Worm (Caenorhabditis elegans): ENCODE measurements around the gene C44C1.6.
A peak's percentile ranks its signal among the peaks of the same experiment; 100 is the strongest.

C44C1.6 gene

ce11 chrX:986463-986862 lies 16.4 kb upstream of the C44C1.6 start:
- TF ChIP-seq zfh-2 (GFP tag; conservative IDR thresholded peaks at IDR 0.05) = peak; percentile 90
- no peak for TF ChIP-seq madf-8 (GFP tag; conservative IDR thresholded peaks at IDR 0.05)
- 0 out of 2 replicates have a peak, but pooled peaks have one; percentile 43 for TF ChIP-seq nfya-2 (GFP tag; IDR thresholded peaks at IDR 0.05)
- TF ChIP-seq pha-4 (tag; optimal IDR thresholded peaks at IDR 0.05) = no peak
- 0 out of 2 replicates have a peak, but pooled peaks have one; percentile 16 for TF ChIP-seq mcd-1 (GFP tag; IDR thresholded peaks at IDR 0.05)
- TF ChIP-seq nhr-27 (tag; optimal IDR thresholded peaks at IDR 0.05) = no peak
- TF ChIP-seq zim-3 (tag; optimal IDR thresholded peaks at IDR 0.05) = peak; percentile 37
- TF ChIP-seq dox-1 (GFP tag; IDR thresholded peaks at IDR 0.05) = 0 out of 2 replicates have a peak, but pooled peaks have one; percentile 20
- TF ChIP-seq snpc-4 (GFP tag; optimal IDR thresholded peaks at IDR 0.05) = peak; percentile 61
- peak; percentile 37 to 87 (median 72) for TF ChIP-seq snpc-4 (tag; optimal IDR thresholded peaks at IDR 0.05)
- no peak for TF ChIP-seq hlh-12 (tag; optimal IDR thresholded peaks at IDR 0.05)
- no peak for TF ChIP-seq B0035.1 (tag; optimal IDR thresholded peaks at IDR 0.05)
- no peak for TF ChIP-seq nhr-80 (tag; optimal IDR thresholded peaks at IDR 0.05)
- no peak for TF ChIP-seq Y95B8A.8 (GFP tag; IDR thresholded peaks at IDR 0.05)
- TF ChIP-seq egl-18 (GFP tag; IDR thresholded peaks at IDR 0.05) = 0 out of 2 replicates have a peak, but pooled peaks have one; percentile 11
- TF ChIP-seq ama-1 (optimal IDR thresholded peaks at IDR 0.05) = no peak
- no peak for TF ChIP-seq ama-1 (GFP tag; optimal IDR thresholded peaks at IDR 0.05)

ce11 chrX:982598-982997 lies 12.5 kb upstream of the C44C1.6 start:
- TF ChIP-seq nhr-120 (GFP tag; IDR thresholded peaks at IDR 0.05) (0 out of 2 replicates have a peak, but pooled peaks have one; percentile 56), mxl-1 (tag; optimal IDR thresholded peaks at IDR 0.05) (no peak)

- no peak for TF ChIP-seq lsl-1 (GFP tag; optimal IDR thresholded peaks at IDR 0.05)
- no peak for TF ChIP-seq snpc-1.3 (tag; optimal IDR thresholded peaks at IDR 0.05; ENCODE audit: insufficient read depth)
- no peak for TF ChIP-seq snpc-4 (GFP tag; optimal IDR thresholded peaks at IDR 0.05)
- no peak for TF ChIP-seq snpc-4 (tag; optimal IDR thresholded peaks at IDR 0.05)
- TF ChIP-seq madf-3 (GFP tag; IDR thresholded peaks at IDR 0.05) = no peak
- TF ChIP-seq sea-2 (GFP tag; IDR thresholded peaks at IDR 0.05) = no peak
- no peak for TF ChIP-seq lin-40 (tag; optimal IDR thresholded peaks at IDR 0.05)
- no peak for TF ChIP-seq ceh-91 (GFP tag; IDR thresholded peaks at IDR 0.05)
- TF ChIP-seq nhr-80 (tag; optimal IDR thresholded peaks at IDR 0.05) = no peak
- TF ChIP-seq ceh-27 (GFP tag; optimal IDR thresholded peaks at IDR 0.05) = no peak
- no peak for TF ChIP-seq tlf-1 (GFP tag; optimal IDR thresholded peaks at IDR 0.05)
- no peak for TF ChIP-seq mel-28 (tag; optimal IDR thresholded peaks at IDR 0.05; ENCODE audit: borderline replicate concordance)
- TF ChIP-seq unc-130 (GFP tag; optimal IDR thresholded peaks at IDR 0.05) = no peak
- no peak for TF ChIP-seq attf-5 (GFP tag; optimal IDR thresholded peaks at IDR 0.05)
- TF ChIP-seq nfya-1 (tag; optimal IDR thresholded peaks at IDR 0.05; ENCODE audit: borderline replicate concordance, insufficient read depth) = no peak
- no peak for TF ChIP-seq hmg-20 (GFP tag; IDR thresholded peaks at IDR 0.05)
- TF ChIP-seq F57A8.1 (GFP tag; optimal IDR thresholded peaks at IDR 0.05) = no peak
- no peak for TF ChIP-seq Y53G8AR.9 (GFP tag; conservative IDR thresholded peaks at IDR 0.05)
- no peak for TF ChIP-seq nfya-2 (GFP tag; IDR thresholded peaks at IDR 0.05)
Observed at ce11 chrX:980252-981009, 10.4 kb upstream of the C44C1.6 start, which contains the start of gene C44C1.1. TSS of gene C44C1.1 (plus strand) at chrX:980776.

Data from whole organism, young adult.